Fruit fly (Drosophila melanogaster): ENCODE data around the gene CG33635.

The CG33635 gene

DNA sequence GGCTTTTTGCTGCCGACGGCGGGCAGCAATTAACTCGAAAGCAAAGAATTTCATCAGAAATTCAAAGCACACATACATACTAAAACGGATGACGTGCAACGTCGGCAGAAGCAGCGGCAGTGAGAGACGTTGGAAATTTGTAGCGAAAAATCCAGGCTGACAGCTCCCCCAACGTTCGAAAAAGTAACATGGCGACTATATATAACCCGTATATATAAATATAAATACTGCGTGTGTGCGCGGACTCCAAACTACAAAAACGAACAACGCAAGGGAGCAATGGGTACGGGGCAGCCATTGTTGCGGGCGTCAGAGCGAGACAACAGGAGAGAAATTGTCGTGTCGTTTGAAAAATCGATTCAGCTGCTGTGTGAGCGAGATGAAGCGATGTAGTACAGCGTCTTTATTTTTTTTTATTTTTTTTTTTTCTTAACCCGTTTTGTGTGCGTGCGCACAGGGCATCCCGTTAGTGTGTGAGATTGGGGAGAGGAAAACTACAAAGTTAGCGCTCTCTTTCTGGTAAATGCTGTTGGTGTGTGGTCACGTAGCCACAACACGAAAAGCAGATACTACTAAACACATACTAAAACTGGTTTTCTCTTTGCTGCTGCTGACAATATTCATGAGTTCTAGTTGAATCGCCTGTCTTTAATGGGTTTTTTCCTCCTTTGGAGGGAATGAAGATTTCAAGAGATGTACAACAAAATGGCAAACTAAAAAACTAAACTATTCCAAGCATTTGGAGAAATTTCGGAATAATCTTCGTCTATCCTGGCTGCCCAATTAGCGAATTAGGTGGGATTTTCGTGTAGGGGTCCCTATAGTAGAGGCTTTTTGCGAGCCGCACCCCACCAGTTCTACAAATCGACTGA is 2.4 kb upstream of the CG33635 start (continued):
- TF ChIP-seq sqz (GFP tag; optimal IDR thresholded peaks at IDR 0.05) (peak; percentile 100), Mrtf (GFP tag; IDR thresholded peaks at IDR 0.05) (no peak), CG3995 (GFP tag; optimal IDR thresholded peaks at IDR 0.05) (no peak), CG12391 (tag; optimal IDR thresholded peaks at IDR 0.05) (peak; percentile 36), E2f1 (GFP tag; IDR thresholded peaks at IDR 0.05) (no peak), CG30020 (tag; optimal IDR thresholded peaks at IDR 0.05) (no peak), ttk (GFP tag; IDR thresholded peaks at IDR 0.05) (no peak), CG14667 (GFP tag; IDR thresholded peaks at IDR 0.05) (no peak), CG17385 (GFP tag; optimal IDR thresholded peaks at IDR 0.05) (peak; percentile 37), Hey (tag; optimal IDR thresholded peaks at IDR 0.05) (peak; percentile 43), salm (tag; optimal IDR thresholded peaks at IDR 0.05) (no peak), CG16813 (GFP tag; IDR thresholded peaks at IDR 0.05; ENCODE audit: partially characterized antibody) (no peak), twi (tag; optimal IDR thresholded peaks at IDR 0.05) (no peak), gsb (GFP tag; IDR thresholded peaks at IDR 0.05) (no peak), nerfin-1 (tag; optimal IDR thresholded peaks at IDR 0.05) (peak; percentile 31), emc (GFP tag; optimal IDR thresholded peaks at IDR 0.05) (no peak), CG3407 (GFP tag; optimal IDR thresholded peaks at IDR 0.05) (peak; percentile 99), CG4328 (GFP tag; optimal IDR thresholded peaks at IDR 0.05) (peak; percentile 70), CG1602 (GFP tag; optimal IDR thresholded peaks at IDR 0.05) (no peak), h (optimal IDR thresholded peaks at IDR 0.05) (no peak), CG7357 (GFP tag; IDR thresholded peaks at IDR 0.05) (no peak), Spps (tag; optimal IDR thresholded peaks at IDR 0.05) (no peak), Scr (GFP tag; IDR thresholded peaks at IDR 0.05; ENCODE audit: partially characterized antibody) (no peak), Dll (GFP tag; IDR thresholded peaks at IDR 0.05; ENCODE audit: partially characterized antibody) (no peak), CG17186 (GFP tag; optimal IDR thresholded peaks at IDR 0.05) (no peak), CG14710 (tag; optimal IDR thresholded peaks at IDR 0.05) (no peak), CG13296 (GFP tag; optimal IDR thresholded peaks at IDR 0.05) (peak; percentile 44), HLH4C (GFP tag; IDR thresholded peaks at IDR 0.05; ENCODE audit: partially characterized antibody) (no peak), dmrt11E (tag; optimal IDR thresholded peaks at IDR 0.05) (no peak), lilli (GFP tag; optimal IDR thresholded peaks at IDR 0.05) (peak; percentile 23), CG7556 (GFP tag; optimal IDR thresholded peaks at IDR 0.05) (no peak), sc (optimal IDR thresholded peaks at IDR 0.05) (no peak), sc (GFP tag; optimal IDR thresholded peaks at IDR 0.05) (no peak), sisA (GFP tag; IDR thresholded peaks at IDR 0.05) (no peak), disco-r (GFP tag; optimal IDR thresholded peaks at IDR 0.05) (peak; percentile 40), her (GFP tag; optimal IDR thresholded peaks at IDR 0.05) (no peak), CG2678 (tag; optimal IDR thresholded peaks at IDR 0.05) (peak; percentile 38), chm (GFP tag; IDR thresholded peaks at IDR 0.05) (no peak), CG17568 (GFP tag; optimal IDR thresholded peaks at IDR 0.05) (peak; percentile 52), CG32767 (GFP tag; IDR thresholded peaks at IDR 0.05) (no peak), CG11723 (GFP tag; optimal IDR thresholded peaks at IDR 0.05) (no peak), Lhr (GFP tag; optimal IDR thresholded peaks at IDR 0.05) (no peak), az2 (GFP tag; optimal IDR thresholded peaks at IDR 0.05) (no peak), Xbp1 (GFP tag; optimal IDR thresholded peaks at IDR 0.05) (no peak), nau (GFP tag; optimal IDR thresholded peaks at IDR 0.05) (no peak), CG10431 (GFP tag; optimal IDR thresholded peaks at IDR 0.05) (peak; percentile 50), tap (tag; optimal IDR thresholded peaks at IDR 0.05) (no peak), CG10209 (GFP tag; optimal IDR thresholded peaks at IDR 0.05) (peak; percentile 6), C15 (GFP tag; IDR thresholded peaks at IDR 0.05) (no peak), Ravus (GFP tag; IDR thresholded peaks at IDR 0.05) (no peak)
